Worm (Caenorhabditis elegans): ENCODE results near the gene Y57G11C.1142.

DNA sequence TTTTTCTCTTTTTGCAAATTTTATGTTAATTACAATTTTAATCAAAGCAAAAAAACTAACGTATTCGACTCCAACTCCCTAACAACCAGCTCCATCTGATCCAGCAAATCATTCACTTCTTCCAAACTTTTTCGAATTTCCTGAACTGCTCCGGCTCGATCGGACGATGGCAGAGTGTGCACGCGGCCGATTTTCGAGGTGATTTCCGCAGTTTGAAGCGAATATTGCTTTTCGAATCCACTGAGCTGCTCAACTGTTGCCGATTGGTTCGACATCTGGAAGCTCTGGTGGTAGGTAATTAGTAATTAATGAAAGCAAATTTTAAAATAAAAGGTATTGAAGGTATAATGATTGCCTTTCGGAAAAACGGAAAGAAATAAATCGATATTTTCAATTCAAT, 36.0 kb upstream of the Y57G11C.1142 start, which contains the start of gene vti-1:
- TF ChIP-seq ceh-100 (GFP tag; IDR thresholded peaks at IDR 0.05) (no peak), lin-54 (GFP tag; optimal IDR thresholded peaks at IDR 0.05) (no peak), F10E7.11 (tag; optimal IDR thresholded peaks at IDR 0.05) (no peak)
